Worm (Caenorhabditis elegans): ENCODE data around the gene set-30.

Gene set-30

ce11 chrX:5022682-5023081 lies 23.6 kb downstream of the set-30 start (continued):
- TF ChIP-seq tbp1 (GFP tag; optimal IDR thresholded peaks at IDR 0.05) (peak; percentile 94), D2030.7 (GFP tag; IDR thresholded peaks at IDR 0.05) (peak; percentile 84), mes-4 (tag; optimal IDR thresholded peaks at IDR 0.05) (peak; percentile 23), pha-4 (tag; optimal IDR thresholded peaks at IDR 0.05) (no peak)

- TF ChIP-seq madf-10 (tag; optimal IDR thresholded peaks at IDR 0.05), result no peak
- no peak for TF ChIP-seq dpl-1 (GFP tag; optimal IDR thresholded peaks at IDR 0.05)
- no peak for TF ChIP-seq let-607 (tag; optimal IDR thresholded peaks at IDR 0.05)
- TF ChIP-seq zim-3 (tag; optimal IDR thresholded peaks at IDR 0.05), result no peak
- TF ChIP-seq ZK185.1 (tag; optimal IDR thresholded peaks at IDR 0.05; ENCODE audit: poor library complexity, severe bottlenecking), result no peak
- TF ChIP-seq tbp1 (GFP tag; optimal IDR thresholded peaks at IDR 0.05), result no peak
- no peak for TF ChIP-seq snpc-4 (GFP tag; optimal IDR thresholded peaks at IDR 0.05)
- no peak for TF ChIP-seq snpc-4 (tag; optimal IDR thresholded peaks at IDR 0.05)
- no peak for TF ChIP-seq Y67H2A.10 (GFP tag; conservative IDR thresholded peaks at IDR 0.05)
Measured at ce11 chrX:5024300-5024699, 25.2 kb downstream of the set-30 start, which contains the start of gene ZC449.1. TSS of gene ZC449.1 (plus strand) at chrX:5024420.

ce11 chrX:5026461-5026860 lies 27.4 kb downstream of the set-30 start:
- TF ChIP-seq lin-40 (tag; optimal IDR thresholded peaks at IDR 0.05), result no peak
- TF ChIP-seq B0336.3 (GFP tag; IDR thresholded peaks at IDR 0.05), result no peak
- TF ChIP-seq T07F8.4 (tag; optimal IDR thresholded peaks at IDR 0.05), result no peak
- no peak for TF ChIP-seq ceh-40 (GFP tag; IDR thresholded peaks at IDR 0.05)
- TF ChIP-seq sdz-38 (tag; optimal IDR thresholded peaks at IDR 0.05), result no peak
- TF ChIP-seq lin-26 (GFP tag; IDR thresholded peaks at IDR 0.05), result no peak
- TF ChIP-seq D2030.7 (GFP tag; IDR thresholded peaks at IDR 0.05), result no peak
- no peak for TF ChIP-seq aptf-3 (GFP tag; IDR thresholded peaks at IDR 0.05)
- no peak for TF ChIP-seq tbp1 (GFP tag; optimal IDR thresholded peaks at IDR 0.05)

ce11 chrX:5027923-5028592 lies 29.0 kb downstream of the set-30 start:
- TF ChIP-seq ceh-27 (GFP tag; optimal IDR thresholded peaks at IDR 0.05), result peak; percentile 73
- no peak for TF ChIP-seq B0035.1 (tag; optimal IDR thresholded peaks at IDR 0.05)

- TF ChIP-seq tbx-9 (tag; optimal IDR thresholded peaks at IDR 0.05; ENCODE audit: borderline replicate concordance) (no peak), mxl-1 (tag; optimal IDR thresholded peaks at IDR 0.05) (no peak), T07F8.4 (tag; optimal IDR thresholded peaks at IDR 0.05) (no peak), ceh-58 (GFP tag; IDR thresholded peaks at IDR 0.05) (no peak), F57A8.1 (GFP tag; optimal IDR thresholded peaks at IDR 0.05) (no peak), lir-1 (GFP tag; conservative IDR thresholded peaks at IDR 0.05) (no peak), ztf-25 (GFP tag; IDR thresholded peaks at IDR 0.05) (no peak), bed-2 (GFP tag; IDR thresholded peaks at IDR 0.05) (no peak), F37B4.10 (GFP tag; IDR thresholded peaks at IDR 0.05) (no peak), snpc-4 (GFP tag; optimal IDR thresholded peaks at IDR 0.05) (no peak), snpc-4 (tag; optimal IDR thresholded peaks at IDR 0.05) (no peak), D2030.7 (GFP tag; IDR thresholded peaks at IDR 0.05) (no peak), nhr-27 (tag; optimal IDR thresholded peaks at IDR 0.05) (no peak), C06A6.2 (GFP tag; conservative IDR thresholded peaks at IDR 0.05) (no peak), aptf-3 (GFP tag; IDR thresholded peaks at IDR 0.05) (no peak), ekl-4 (GFP tag; IDR thresholded peaks at IDR 0.05) (no peak), aptf-2 (GFP tag; conservative IDR thresholded peaks at IDR 0.05) (no peak), zim-3 (tag; optimal IDR thresholded peaks at IDR 0.05) (no peak), nfya-2 (GFP tag; IDR thresholded peaks at IDR 0.05) (no peak), lsy-27 (tag; optimal IDR thresholded peaks at IDR 0.05; ENCODE audit: borderline replicate concordance, insufficient read depth) (no peak)
Measured at ce11 chrX:5028593-5028955, 29.5 kb downstream of the set-30 start.

Data from whole organism, young adult.